Worm (Caenorhabditis elegans): ENCODE results near the gene irld-48.
A peak's percentile ranks its signal among the peaks of the same experiment; 100 is the strongest.

irld-48 gene

ce11 chrII:2921860-2922259 is 34.0 kb upstream of the irld-48 start:
- TF ChIP-seq lin-13 (GFP tag; optimal IDR thresholded peaks at IDR 0.05), result no peak
- no peak for TF ChIP-seq crh-2 (tag; optimal IDR thresholded peaks at IDR 0.05)
- TF ChIP-seq lin-11 (tag; optimal IDR thresholded peaks at IDR 0.05), result no peak
- TF ChIP-seq peb-1 (tag; optimal IDR thresholded peaks at IDR 0.05), result no peak
- no peak for TF ChIP-seq ceh-16 (tag; optimal IDR thresholded peaks at IDR 0.05)
- no peak for TF ChIP-seq mbf-1 (tag; optimal IDR thresholded peaks at IDR 0.05)
- TF ChIP-seq snpc-4 (tag; optimal IDR thresholded peaks at IDR 0.05), result no peak
- TF ChIP-seq nhr-129 (tag; optimal IDR thresholded peaks at IDR 0.05), result no peak
- TF ChIP-seq blmp-1 (tag; optimal IDR thresholded peaks at IDR 0.05; ENCODE audit: insufficient read depth), result no peak
- no peak for TF ChIP-seq R02D3.7 (tag; optimal IDR thresholded peaks at IDR 0.05)
- no peak for TF ChIP-seq sma-9 (GFP tag; optimal IDR thresholded peaks at IDR 0.05)
- no peak for TF ChIP-seq sma-9 (tag; optimal IDR thresholded peaks at IDR 0.05)
- no peak for TF ChIP-seq gmeb-1 (tag; optimal IDR thresholded peaks at IDR 0.05)
- TF ChIP-seq lin-39 (tag; optimal IDR thresholded peaks at IDR 0.05), result no peak
- TF ChIP-seq nhr-12 (tag; optimal IDR thresholded peaks at IDR 0.05), result no peak
- no peak for TF ChIP-seq alr-1 (tag; optimal IDR thresholded peaks at IDR 0.05)
- TF ChIP-seq skn-1 (tag; optimal IDR thresholded peaks at IDR 0.05), result no peak
- TF ChIP-seq nhr-23 (tag; optimal IDR thresholded peaks at IDR 0.05), result no peak
- no peak for TF ChIP-seq mdl-1 (tag; optimal IDR thresholded peaks at IDR 0.05)
- no peak for TF ChIP-seq ama-1 (optimal IDR thresholded peaks at IDR 0.05)
- TF ChIP-seq elt-1 (tag; optimal IDR thresholded peaks at IDR 0.05), result no peak

DNA sequence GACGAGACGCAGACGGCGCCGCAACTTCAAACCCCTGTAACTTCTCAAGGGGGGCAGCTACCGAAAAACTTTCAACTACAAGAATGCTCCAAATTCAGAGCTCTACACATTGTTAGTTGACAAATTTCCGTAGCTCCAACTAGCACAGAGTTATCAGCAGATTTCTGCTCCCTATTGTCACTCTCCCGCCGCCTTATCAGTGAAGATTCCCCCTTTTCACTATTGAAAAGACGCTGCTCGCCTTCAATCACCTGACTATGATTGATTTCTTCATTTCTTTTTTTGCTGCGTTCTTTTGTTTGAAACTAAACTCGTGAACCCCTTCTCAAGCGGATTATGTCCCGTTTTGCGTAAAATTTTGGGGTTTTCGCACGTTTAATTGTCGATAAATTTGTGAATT is 33.5 kb upstream of the irld-48 start:
- TF ChIP-seq dmd-4 (tag; optimal IDR thresholded peaks at IDR 0.05), result no peak
- TF ChIP-seq nhr-25 (tag; optimal IDR thresholded peaks at IDR 0.05), result no peak
- TF ChIP-seq elt-1 (tag; optimal IDR thresholded peaks at IDR 0.05), result no peak
- no peak for TF ChIP-seq skn-1 (tag; optimal IDR thresholded peaks at IDR 0.05)
- no peak for TF ChIP-seq unc-39 (tag; optimal IDR thresholded peaks at IDR 0.05)
- no peak for TF ChIP-seq ztf-1 (GFP tag; conservative IDR thresholded peaks at IDR 0.05)
- TF ChIP-seq ztf-4 (tag; optimal IDR thresholded peaks at IDR 0.05), result no peak
- peak; percentile 41 for TF ChIP-seq fos-1 (tag; optimal IDR thresholded peaks at IDR 0.05)
- no peak for TF ChIP-seq zag-1 (tag; optimal IDR thresholded peaks at IDR 0.05)
- peak; percentile 42 for TF ChIP-seq crh-2 (tag; optimal IDR thresholded peaks at IDR 0.05)
- TF ChIP-seq aly-2 (tag; optimal IDR thresholded peaks at IDR 0.05), result no peak

DNA sequence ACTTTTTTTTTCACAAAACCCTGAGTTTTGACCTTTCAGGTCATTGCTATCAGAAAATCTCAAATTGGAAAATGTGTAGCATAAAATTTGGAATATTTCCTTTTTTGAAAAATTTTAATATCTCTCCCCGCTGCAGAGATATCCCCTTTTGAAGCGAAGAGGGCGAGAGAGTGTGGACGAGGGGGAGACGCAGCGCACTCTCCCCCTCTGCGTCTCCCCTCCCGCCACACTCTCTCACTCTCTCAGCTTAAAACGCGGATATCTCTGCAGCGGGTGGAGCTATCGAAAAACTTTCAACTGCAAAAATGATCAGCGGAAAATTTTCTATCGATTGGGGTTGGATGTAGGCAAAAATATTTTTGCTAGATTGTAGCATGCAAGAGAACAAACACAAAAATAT is 33.1 kb upstream of the irld-48 start:
- no peak for TF ChIP-seq nhr-12 (tag; optimal IDR thresholded peaks at IDR 0.05)
- TF ChIP-seq nhr-21 (tag; optimal IDR thresholded peaks at IDR 0.05), result no peak
- TF ChIP-seq Y55F3AM.14 (GFP tag; optimal IDR thresholded peaks at IDR 0.05), result no peak
- no peak for TF ChIP-seq nhr-237 (tag; optimal IDR thresholded peaks at IDR 0.05)
- no peak for TF ChIP-seq ztf-11 (tag; optimal IDR thresholded peaks at IDR 0.05)
- no peak for TF ChIP-seq elt-1 (tag; optimal IDR thresholded peaks at IDR 0.05)
- no peak for TF ChIP-seq unc-55 (GFP tag; optimal IDR thresholded peaks at IDR 0.05)
- TF ChIP-seq crh-2 (tag; optimal IDR thresholded peaks at IDR 0.05), result no peak
- TF ChIP-seq zag-1 (tag; optimal IDR thresholded peaks at IDR 0.05), result no peak

- TF ChIP-seq fos-1 (tag; optimal IDR thresholded peaks at IDR 0.05) (peak; percentile 5), ztf-11 (tag; optimal IDR thresholded peaks at IDR 0.05) (no peak)
These were observed 32.2 kb upstream of the irld-48 start, which contains the start of gene ZK355.2 for ce11 chrII:2923617-2924016. TSS of gene ZK355.2 (plus strand) at chrII:2923917.

ce11 chrII:2925032-2925431 is 30.8 kb upstream of the irld-48 start:
- TF ChIP-seq mab-5 (tag; optimal IDR thresholded peaks at IDR 0.05) (no peak), sma-9 (GFP tag; optimal IDR thresholded peaks at IDR 0.05) (no peak), sma-9 (tag; optimal IDR thresholded peaks at IDR 0.05) (no peak), gmeb-1 (tag; optimal IDR thresholded peaks at IDR 0.05) (no peak), aly-2 (tag; optimal IDR thresholded peaks at IDR 0.05) (no peak), alr-1 (tag; optimal IDR thresholded peaks at IDR 0.05) (no peak)
